Fruit fly (Drosophila melanogaster) whole organism, embryonic: ENCODE results near the gene Cypl.
A peak's percentile ranks its signal among the peaks of the same experiment; 100 is the strongest.

ENCODE experiments used
- Ada2b ChIP-seq: fragments of 200-800 bp; sonication (Bioruptor generic); IDR thresholded peaks from 2 replicates; pipeline ENCODE4 v1.3.6; 2022; ENCODE audit warnings: missing biosample characterization, missing genetic modification characterization
- Bteb2 ChIP-seq: fragments of 200-800 bp; sonication (Bioruptor generic); optimal IDR thresholded peaks from 2 replicates; lab custom pipeline; 2016; ENCODE audit warnings: missing biosample characterization, missing genetic modification characterization
- CG10274 ChIP-seq: fragments of 200-800 bp; sonication (Bioruptor generic); optimal IDR thresholded peaks from 3 replicates; lab custom pipeline; 2017; ENCODE audit warnings: missing biosample characterization, mild to moderate bottlenecking, missing genetic modification characterization
- CG10431 ChIP-seq: fragments of 200-800 bp; sonication (Bioruptor generic); optimal IDR thresholded peaks from 3 replicates; lab custom pipeline; 2018; ENCODE audit warnings: missing biosample characterization, mild to moderate bottlenecking, missing genetic modification characterization
- CG11398 ChIP-seq: fragments of 200-800 bp; sonication (Bioruptor generic); optimal IDR thresholded peaks from 2 replicates; lab custom pipeline; 2016; ENCODE audit warnings: missing biosample characterization, missing genetic modification characterization
- CG11456 ChIP-seq: fragments of 200-800 bp; sonication (Bioruptor generic); IDR thresholded peaks from 3 replicates; pipeline ENCODE4 v1.3.6; 2022; ENCODE audit warnings: missing biosample characterization, missing genetic modification characterization
- CG11723 ChIP-seq: fragments of 200-800 bp; sonication (Bioruptor generic); optimal IDR thresholded peaks from 2 replicates; lab custom pipeline; 2017; ENCODE audit warnings: missing biosample characterization, mild to moderate bottlenecking, missing genetic modification characterization
- CG13894 ChIP-seq: fragments of 200-800 bp; sonication (Bioruptor generic); optimal IDR thresholded peaks from 3 replicates; lab custom pipeline; 2018; ENCODE audit warnings: missing biosample characterization, mild to moderate bottlenecking, missing genetic modification characterization, moderate library complexity
- CG15073 ChIP-seq: fragments of 200-800 bp; sonication (Bioruptor generic); optimal IDR thresholded peaks from 2 replicates; lab custom pipeline; 2016; ENCODE audit warnings: missing biosample characterization, missing genetic modification characterization
- CG16815 ChIP-seq: fragments of 200-800 bp; sonication (Bioruptor generic); optimal IDR thresholded peaks from 3 replicates; lab custom pipeline; 2017; ENCODE audit warnings: missing biosample characterization, mild to moderate bottlenecking, missing genetic modification characterization
- CG17568 ChIP-seq: fragments of 200-800 bp; sonication (Bioruptor generic); optimal IDR thresholded peaks from 2 replicates; lab custom pipeline; 2018; ENCODE audit warnings: missing biosample characterization, mild to moderate bottlenecking, missing genetic modification characterization, moderate library complexity
- CG18619 ChIP-seq: fragments of 200-800 bp; sonication (Bioruptor generic); optimal IDR thresholded peaks from 3 replicates; lab custom pipeline; 2017; ENCODE audit warnings: missing biosample characterization, mild to moderate bottlenecking, missing genetic modification characterization
- CG3281 ChIP-seq: fragments of 200-800 bp; sonication (Bioruptor generic); optimal IDR thresholded peaks from 3 replicates; lab custom pipeline; 2017; ENCODE audit warnings: missing biosample characterization, mild to moderate bottlenecking, missing genetic modification characterization
- CG3407 ChIP-seq: fragments of 200-800 bp; sonication (Bioruptor generic); optimal IDR thresholded peaks from 2 replicates; lab custom pipeline; 2018; ENCODE audit warnings: missing biosample characterization, mild to moderate bottlenecking, missing genetic modification characterization
- CG5180 ChIP-seq: fragments of 200-800 bp; sonication (Bioruptor generic); optimal IDR thresholded peaks from 3 replicates; lab custom pipeline; 2017; ENCODE audit warnings: missing biosample characterization, missing genetic modification characterization, mild to moderate bottlenecking, moderate library complexity, missing genetic modification reagents
- CG6854 ChIP-seq: fragments of 200-800 bp; sonication (Bioruptor generic); optimal IDR thresholded peaks from 3 replicates; lab custom pipeline; 2017; ENCODE audit warnings: missing biosample characterization, mild to moderate bottlenecking, missing genetic modification characterization
- CG7987 ChIP-seq: fragments of 200-800 bp; sonication (Bioruptor generic); optimal IDR thresholded peaks from 2 replicates; lab custom pipeline; 2018; ENCODE audit warnings: missing biosample characterization, mild to moderate bottlenecking, missing genetic modification characterization, moderate library complexity
- CTCF ChIP-seq: fragments of 200-800 bp; sonication (Bioruptor generic); optimal IDR thresholded peaks from 2 replicates; lab custom pipeline; 2017; ENCODE audit warnings: missing biosample characterization, mild to moderate bottlenecking, missing genetic modification characterization, moderate library complexity
- CoRest ChIP-seq: fragments of 200-800 bp; sonication (Bioruptor generic); optimal IDR thresholded peaks from 3 replicates; lab custom pipeline; 2018; ENCODE audit warnings: missing biosample characterization, mild to moderate bottlenecking, missing genetic modification characterization, moderate library complexity
- Deaf1 ChIP-seq: fragments of 200-800 bp; optimal IDR thresholded peaks from 3 replicates; lab custom pipeline; 2019; ENCODE audit warnings: missing biosample characterization, mild to moderate bottlenecking, missing genetic modification characterization, moderate library complexity
- Doc2 ChIP-seq: fragments of 200-800 bp; sonication (Bioruptor generic); IDR thresholded peaks from 2 replicates; pipeline ENCODE4 v1.3.6; 2022; ENCODE audit warnings: missing biosample characterization, missing genetic modification characterization
- Fer3 ChIP-seq: fragments of 200-800 bp; sonication (Bioruptor generic); optimal IDR thresholded peaks from 2 replicates; lab custom pipeline; 2018; ENCODE audit warnings: missing biosample characterization, mild to moderate bottlenecking, missing genetic modification characterization, moderate library complexity
- Gug ChIP-seq: fragments of 200-800 bp; sonication (Bioruptor generic); IDR thresholded peaks from 4 replicates; pipeline ENCODE4 v1.3.6; 2022; ENCODE audit warnings: missing biosample characterization, missing genetic modification characterization
- Lhr ChIP-seq: fragments of 200-800 bp; sonication (Bioruptor generic); optimal IDR thresholded peaks from 3 replicates; lab custom pipeline; 2017; ENCODE audit warnings: mild to moderate bottlenecking, missing biosample characterization, missing genetic modification reagents, missing genetic modification characterization
- NK7.1 ChIP-seq: fragments of 200-800 bp; sonication (Bioruptor generic); optimal IDR thresholded peaks from 3 replicates; lab custom pipeline; 2016; ENCODE audit warnings: missing biosample characterization, missing genetic modification characterization
- Opbp ChIP-seq: fragments of 200-800 bp; sonication (Bioruptor generic); IDR thresholded peaks from 3 replicates; pipeline ENCODE4 v1.3.6; 2022; ENCODE audit warnings: missing biosample characterization, missing genetic modification characterization; ENCODE audit not compliant: partially characterized antibody
- Optix ChIP-seq: fragments of 200-800 bp; sonication (Bioruptor generic); IDR thresholded peaks from 3 replicates; pipeline ENCODE4 v1.3.6; 2022; ENCODE audit warnings: missing biosample characterization, missing genetic modification characterization
- PHDP ChIP-seq: fragments of 200-800 bp; sonication (Bioruptor generic); optimal IDR thresholded peaks from 3 replicates; lab custom pipeline; 2018; ENCODE audit warnings: missing biosample characterization, mild to moderate bottlenecking, missing genetic modification characterization, moderate library complexity
- Side ChIP-seq: fragments of 200-800 bp; sonication (Bioruptor generic); optimal IDR thresholded peaks from 2 replicates; lab custom pipeline; 2016; ENCODE audit warnings: missing biosample characterization, missing genetic modification characterization
- Sry-β ChIP-seq: fragments of 200-800 bp; sonication (Bioruptor generic); optimal IDR thresholded peaks from 2 replicates; lab custom pipeline; 2018; ENCODE audit warnings: missing biosample characterization, mild to moderate bottlenecking, missing genetic modification characterization, moderate library complexity
- TFAM ChIP-seq: fragments of 200-800 bp; sonication (Bioruptor generic); optimal IDR thresholded peaks from 2 replicates; lab custom pipeline; 2017; ENCODE audit warnings: missing biosample characterization, missing genetic modification characterization, inconsistent platforms
- Vsx1 ChIP-seq: fragments of 200-800 bp; sonication (Bioruptor generic); optimal IDR thresholded peaks from 2 replicates; lab custom pipeline; 2017; ENCODE audit warnings: missing biosample characterization, mild to moderate bottlenecking, missing genetic modification characterization, missing genetic modification reagents
- ap ChIP-seq: fragments of 200-800 bp; sonication (Bioruptor generic); IDR thresholded peaks from 2 replicates; pipeline ENCODE4 v1.3.6; 2022; ENCODE audit warnings: missing biosample characterization, missing genetic modification characterization
- ash1 ChIP-seq: fragments of 200-800 bp; sonication (Bioruptor generic); optimal IDR thresholded peaks from 2 replicates; lab custom pipeline; 2018; ENCODE audit warnings: missing biosample characterization, mild to moderate bottlenecking, missing genetic modification characterization
- az2 ChIP-seq: fragments of 200-800 bp; sonication (Bioruptor generic); optimal IDR thresholded peaks from 3 replicates; lab custom pipeline; 2016; ENCODE audit warnings: missing biosample characterization, missing genetic modification characterization
- chn ChIP-seq: fragments of 200-800 bp; sonication (Bioruptor generic); optimal IDR thresholded peaks from 2 replicates; lab custom pipeline; 2016; ENCODE audit warnings: missing biosample characterization, missing genetic modification characterization
- dati ChIP-seq: fragments of 200-800 bp; sonication (Bioruptor generic); IDR thresholded peaks from 2 replicates; pipeline ENCODE4 v1.3.6; 2022; ENCODE audit warnings: missing biosample characterization, missing genetic modification characterization
- dimm ChIP-seq: fragments of 200-800 bp; sonication (Bioruptor generic); IDR thresholded peaks from 2 replicates; pipeline ENCODE4 v1.3.6; 2022; ENCODE audit warnings: missing biosample characterization, missing genetic modification characterization
- fd3F ChIP-seq: fragments of 200-800 bp; sonication (Bioruptor generic); optimal IDR thresholded peaks from 2 replicates; lab custom pipeline; 2018; ENCODE audit warnings: missing biosample characterization, mild to moderate bottlenecking, missing genetic modification characterization, moderate library complexity
- ind ChIP-seq: fragments of 200-800 bp; sonication (Bioruptor generic); optimal IDR thresholded peaks from 3 replicates; lab custom pipeline; 2016; ENCODE audit warnings: missing biosample characterization, missing genetic modification characterization
- mam ChIP-seq: fragments of 200-800 bp; sonication (Bioruptor generic); optimal IDR thresholded peaks from 3 replicates; lab custom pipeline; 2016; ENCODE audit warnings: missing biosample characterization, missing genetic modification characterization
- onecut ChIP-seq: fragments of 200-800 bp; sonication (Bioruptor generic); IDR thresholded peaks from 2 replicates; pipeline ENCODE4 v1.3.6; 2022; ENCODE audit warnings: missing biosample characterization, missing genetic modification characterization
- pb ChIP-seq: fragments of 200-800 bp; sonication (Bioruptor generic); optimal IDR thresholded peaks from 3 replicates; lab custom pipeline; 2016; ENCODE audit warnings: missing biosample characterization, missing genetic modification characterization
- peb ChIP-seq: fragments of 200-800 bp; sonication (Bioruptor generic); IDR thresholded peaks from 2 replicates; pipeline ENCODE4 v1.3.6; 2022; ENCODE audit warnings: missing biosample characterization, missing genetic modification characterization
- ro ChIP-seq: fragments of 200-800 bp; sonication (Bioruptor generic); IDR thresholded peaks from 2 replicates; pipeline ENCODE4 v1.3.6; 2022; ENCODE audit warnings: missing biosample characterization, missing genetic modification characterization
- row ChIP-seq: fragments of 200-800 bp; sonication (Bioruptor generic); IDR thresholded peaks from 3 replicates; pipeline ENCODE4 v1.3.6; 2022; ENCODE audit warnings: missing biosample characterization, missing genetic modification characterization
- sc ChIP-seq, 3 experiments: fragments of >200 bp in 2 of 3; fragments of 200-800 bp in 1 of 3; sonication (Bioruptor generic) in 1 of 3; optimal IDR thresholded peaks; 2 replicates in 2 of 3; 3 replicates in 1 of 3; lab custom pipeline; 2017; ENCODE audit warnings: mild to moderate bottlenecking in 1 of 3, missing biosample characterization in 1 of 3, missing genetic modification characterization in 1 of 3, missing genetic modification reagents in 1 of 3
- slbo ChIP-seq: fragments of 200-800 bp; sonication (Bioruptor generic); IDR thresholded peaks from 2 replicates; pipeline ENCODE4 v1.3.6; 2022; ENCODE audit warnings: missing biosample characterization, missing genetic modification characterization
- sqz ChIP-seq: fragments of 200-800 bp; sonication (Bioruptor generic); optimal IDR thresholded peaks from 3 replicates; lab custom pipeline; 2018; ENCODE audit warnings: missing biosample characterization, mild to moderate bottlenecking, missing genetic modification characterization
- tx ChIP-seq: fragments of 200-800 bp; sonication (Bioruptor generic); optimal IDR thresholded peaks from 2 replicates; lab custom pipeline; 2016; ENCODE audit warnings: missing biosample characterization, missing genetic modification characterization
- zfh1 ChIP-seq: fragments of 200-800 bp; sonication (Bioruptor generic); IDR thresholded peaks from 3 replicates; pipeline ENCODE4 v1.3.6; 2022; ENCODE audit warnings: missing biosample characterization, missing genetic modification characterization

Cypl gene

DNA sequence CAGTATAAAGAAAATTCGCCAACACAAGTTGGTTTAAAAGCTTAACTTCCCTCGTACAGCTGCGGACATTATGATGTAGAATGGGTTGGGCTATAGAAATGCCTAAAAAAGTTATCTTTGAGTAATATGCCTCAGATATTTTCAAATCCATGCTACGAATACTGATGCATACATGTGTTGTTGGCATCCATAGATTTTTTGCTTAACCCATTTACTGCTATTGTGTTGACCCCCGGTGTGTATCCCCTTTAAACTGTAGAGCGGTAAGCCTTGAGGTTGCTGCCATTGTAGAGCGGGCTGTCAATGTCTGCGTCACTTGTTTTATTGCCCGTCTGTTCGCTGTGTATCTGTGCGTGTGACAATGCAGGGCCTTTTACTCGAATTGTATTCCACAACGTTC is 10.2 kb upstream of the Cypl start (continued):
- TF ChIP-seq CG16815 (GFP tag; lab: Kevin White, UChicago) (peak; percentile 16), Gug (peak; percentile 66; the same call in 3 of the 4 replicates), pb (GFP tag; lab: Kevin White, UChicago) (peak; percentile 62), CG10274 (GFP tag; lab: Kevin White, UChicago) (peak; percentile 45), PHDP (tag; lab: Kevin White, UChicago) (peak; percentile 72), az2 (peak; percentile 64), Side (GFP tag; lab: Kevin White, UChicago) (peak; percentile 62), Vsx1 (no peak), Fer3 (peak; percentile 71), CG7987 (GFP tag; lab: Kevin White, UChicago) (peak; percentile 24), Deaf1 (peak; percentile 15), ash1 (GFP tag; lab: Kevin White, UChicago) (no peak), sqz (GFP tag; lab: Kevin White, UChicago) (no peak), onecut (peak; percentile 69), CG11456 (GFP tag; lab: Robert Waterston, UW) (peak; percentile 76; the same call in 1 of the 3 replicates), Opbp (GFP tag; lab: Robert Waterston, UW) (no peak), fd3F (GFP tag; lab: Kevin White, UChicago) (peak; percentile 67), CG18619 (GFP tag; lab: Kevin White, UChicago) (peak; percentile 53), dati (GFP tag; lab: Robert Waterston, UW) (no peak), TFAM (no peak), CG10431 (no peak), CG11398 (GFP tag; lab: Kevin White, UChicago) (peak; percentile 74), peb (GFP tag; lab: Robert Waterston, UW) (peak; percentile 55; the same call in 1 of the 2 replicates), Ada2b (peak; percentile 84), Lhr (GFP tag; lab: Kevin White, UChicago) (no peak), ro (GFP tag; lab: Robert Waterston, UW) (no peak), Optix (GFP tag; lab: Robert Waterston, UW) (peak; percentile 80), zfh1 (GFP tag; lab: Robert Waterston, UW) (peak; percentile 72), Doc2 (GFP tag; lab: Robert Waterston, UW) (no peak), row (GFP tag; lab: Robert Waterston, UW) (peak; percentile 82), CTCF (GFP tag; lab: Kevin White, UChicago) (peak; percentile 18), CG6854 (GFP tag; lab: Kevin White, UChicago) (peak; percentile 52), ap (GFP tag; lab: Robert Waterston, UW) (peak; percentile 68), tx (GFP tag; lab: Kevin White, UChicago) (peak; percentile 62), NK7.1 (GFP tag; lab: Kevin White, UChicago) (peak; percentile 41), dimm (peak; percentile 52), CG11723 (peak; percentile 41), Bteb2 (GFP tag; lab: Kevin White, UChicago) (peak; percentile 64), slbo (GFP tag; lab: Robert Waterston, UW) (peak; percentile 82), CG15073 (GFP tag; lab: Kevin White, UChicago) (no peak), CG17568 (peak; percentile 22), CG3281 (GFP tag; lab: Kevin White, UChicago) (peak; percentile 55), CoRest (tag; lab: Kevin White, UChicago) (peak; percentile 76), sc (optimal IDR thresholded peaks at IDR 0.05; lab: Kevin White, UChicago) (no peak), sc (GFP tag; optimal IDR thresholded peaks at IDR 0.05; lab: Kevin White, UChicago) (no peak), CG13894 (tag; lab: Kevin White, UChicago) (peak; percentile 50), ind (peak; percentile 81), CG3407 (GFP tag; lab: Kevin White, UChicago) (peak; percentile 48), CG5180 (no peak), chn (GFP tag; lab: Kevin White, UChicago) (peak; percentile 69), mam (peak; percentile 72), Sry-β (GFP tag; lab: Kevin White, UChicago) (no peak)
